Fruit fly (Drosophila melanogaster): ENCODE measurements around the gene CG12725.
A peak's percentile ranks its signal among the peaks of the same experiment; 100 is the strongest.

CG12725 gene

dm6 chrX:13396378-13397099 is 6.1 kb downstream of the CG12725 start, which contains the start of gene Bcat (continued):
- peak; percentile 50 for TF ChIP-seq unpg (GFP tag; optimal IDR thresholded peaks at IDR 0.05)
- TF ChIP-seq gcm2 (GFP tag; optimal IDR thresholded peaks at IDR 0.05): no peak
- no peak for TF ChIP-seq CG9797 (GFP tag; optimal IDR thresholded peaks at IDR 0.05)
- TF ChIP-seq CG4707 (GFP tag; optimal IDR thresholded peaks at IDR 0.05): peak; percentile 6
- TF ChIP-seq CG15011 (GFP tag; optimal IDR thresholded peaks at IDR 0.05): peak; percentile 63
- peak; percentile 36 for TF ChIP-seq pho (GFP tag; optimal IDR thresholded peaks at IDR 0.05)
- no peak for TF ChIP-seq CG3726 (GFP tag; IDR thresholded peaks at IDR 0.05)
- peak; percentile 28 for TF ChIP-seq CG34376 (GFP tag; optimal IDR thresholded peaks at IDR 0.05)
- peak; percentile 41 for TF ChIP-seq CG30431 (GFP tag; optimal IDR thresholded peaks at IDR 0.05)
- TF ChIP-seq CG11504 (tag; optimal IDR thresholded peaks at IDR 0.05): peak; percentile 85
- no peak for TF ChIP-seq CG3065 (GFP tag; optimal IDR thresholded peaks at IDR 0.05)
- TF ChIP-seq Awh (GFP tag; IDR thresholded peaks at IDR 0.05): 0 out of 2 replicates have a peak, but pooled peaks have one; percentile 14
- peak; percentile 87 for TF ChIP-seq Oli (tag; optimal IDR thresholded peaks at IDR 0.05)
- peak; percentile 75 for TF ChIP-seq CG6765 (GFP tag; optimal IDR thresholded peaks at IDR 0.05)
- TF ChIP-seq CG3838 (GFP tag; optimal IDR thresholded peaks at IDR 0.05): no peak
- peak; percentile 63 for TF ChIP-seq HHEX (GFP tag; optimal IDR thresholded peaks at IDR 0.05)
- no peak for TF ChIP-seq ash1 (GFP tag; optimal IDR thresholded peaks at IDR 0.05)
- TF ChIP-seq sim (GFP tag; IDR thresholded peaks at IDR 0.05): no peak
- TF ChIP-seq CkIIα-i1 (GFP tag; IDR thresholded peaks at IDR 0.05): no peak
- peak; percentile 85 for TF ChIP-seq gem (tag; optimal IDR thresholded peaks at IDR 0.05)
- TF ChIP-seq cg (GFP tag; optimal IDR thresholded peaks at IDR 0.05): peak; percentile 65
- no peak for TF ChIP-seq Sry-β (GFP tag; optimal IDR thresholded peaks at IDR 0.05)
- TF ChIP-seq CG4404 (GFP tag; IDR thresholded peaks at IDR 0.05): 0 out of 2 replicates have a peak, but pooled peaks have one; percentile 25
- no peak for TF ChIP-seq CG7963 (GFP tag; IDR thresholded peaks at IDR 0.05; ENCODE audit: partially characterized antibody)
- peak; percentile 64 for TF ChIP-seq CG9932 (GFP tag; IDR thresholded peaks at IDR 0.05)
- TF ChIP-seq cas (GFP tag; IDR thresholded peaks at IDR 0.05): no peak
- TF ChIP-seq ato (GFP tag; IDR thresholded peaks at IDR 0.05; ENCODE audit: partially characterized antibody): no peak
- no peak for TF ChIP-seq dm (GFP tag; optimal IDR thresholded peaks at IDR 0.05)
- peak; percentile 67 for TF ChIP-seq CG4328 (GFP tag; optimal IDR thresholded peaks at IDR 0.05)
- TF ChIP-seq pita (GFP tag; optimal IDR thresholded peaks at IDR 0.05): no peak
- TF ChIP-seq CG33213 (GFP tag; optimal IDR thresholded peaks at IDR 0.05): no peak
- TF ChIP-seq CG17186 (GFP tag; optimal IDR thresholded peaks at IDR 0.05): no peak
- TF ChIP-seq ssp (GFP tag; IDR thresholded peaks at IDR 0.05): peak; percentile 47
- no peak for TF ChIP-seq chm (GFP tag; IDR thresholded peaks at IDR 0.05)
- no peak for TF ChIP-seq nerfin-2 (GFP tag; IDR thresholded peaks at IDR 0.05; ENCODE audit: partially characterized antibody)
- no peak for TF ChIP-seq gfzf (GFP tag; optimal IDR thresholded peaks at IDR 0.05)
- TF ChIP-seq Ets65A (GFP tag): no peak
- TF ChIP-seq BtbVII (GFP tag; optimal IDR thresholded peaks at IDR 0.05): peak; percentile 77
- no peak for TF ChIP-seq CG17612 (GFP tag; IDR thresholded peaks at IDR 0.05)
- TF ChIP-seq bigmax (GFP tag; optimal IDR thresholded peaks at IDR 0.05): no peak
- no peak for TF ChIP-seq CG8089 (GFP tag; optimal IDR thresholded peaks at IDR 0.05)
- TF ChIP-seq CG5953 (GFP tag; IDR thresholded peaks at IDR 0.05): no peak
- TF ChIP-seq Adf1 (GFP tag; IDR thresholded peaks at IDR 0.05): no peak
- TF ChIP-seq tx (GFP tag; optimal IDR thresholded peaks at IDR 0.05): peak; percentile 32
- TF ChIP-seq CG18764 (GFP tag; optimal IDR thresholded peaks at IDR 0.05): peak; percentile 24
- no peak for TF ChIP-seq CG10431 (GFP tag; optimal IDR thresholded peaks at IDR 0.05)
- TF ChIP-seq CG43689 (GFP tag; IDR thresholded peaks at IDR 0.05): no peak
- no peak for TF ChIP-seq inv (GFP tag; IDR thresholded peaks at IDR 0.05; ENCODE audit: partially characterized antibody)
- TF ChIP-seq Dbx (GFP tag; IDR thresholded peaks at IDR 0.05): peak; percentile 39; the same call in 1 of the 3 replicates
- no peak for TF ChIP-seq dati (GFP tag; IDR thresholded peaks at IDR 0.05)
